Fruit fly (Drosophila melanogaster) whole organism, adult: Measurements from ENCODE around the gene Pvf2.

Experiments
- CG11617 ChIP-seq: fragments of 200-800 bp; sonication (Bioruptor generic); optimal IDR thresholded peaks from 2 replicates; lab custom pipeline; 2017; ENCODE audit warnings: mild to moderate bottlenecking, missing biosample characterization, missing genetic modification reagents, missing genetic modification characterization
- CG12768 ChIP-seq: fragments of 200-800 bp; sonication (Bioruptor generic); optimal IDR thresholded peaks from 2 replicates; lab custom pipeline; 2017; ENCODE audit warnings: missing biosample characterization, missing genetic modification characterization, mild to moderate bottlenecking, moderate library complexity, missing genetic modification reagents
- CG14711 ChIP-seq: fragments of 200-800 bp; sonication (Bioruptor generic); optimal IDR thresholded peaks from 2 replicates; lab custom pipeline; 2018; ENCODE audit warnings: missing biosample characterization, mild to moderate bottlenecking, missing genetic modification characterization, moderate library complexity
- CG1620 ChIP-seq: fragments of 200-800 bp; sonication (Bioruptor generic); optimal IDR thresholded peaks from 2 replicates; lab custom pipeline; 2016; ENCODE audit warnings: missing biosample characterization, missing genetic modification characterization
- CG33017 ChIP-seq: fragments of 200-800 bp; sonication (Bioruptor generic); optimal IDR thresholded peaks from 2 replicates; lab custom pipeline; 2018; ENCODE audit warnings: missing biosample characterization, mild to moderate bottlenecking, missing genetic modification characterization, moderate library complexity
- CG5204 ChIP-seq: fragments of 200-800 bp; sonication (Bioruptor generic); optimal IDR thresholded peaks from 2 replicates; lab custom pipeline; 2016; ENCODE audit warnings: missing biosample characterization, missing genetic modification characterization
- CG7045 ChIP-seq: fragments of 200-800 bp; sonication (Bioruptor generic); optimal IDR thresholded peaks from 2 replicates; lab custom pipeline; 2017; ENCODE audit warnings: missing biosample characterization, mild to moderate bottlenecking, missing genetic modification characterization
- CG7101 ChIP-seq: fragments of 200-800 bp; sonication (Bioruptor generic); optimal IDR thresholded peaks from 2 replicates; lab custom pipeline; 2018; ENCODE audit warnings: missing biosample characterization, mild to moderate bottlenecking, missing genetic modification characterization, moderate library complexity
- Clk ChIP-seq: fragments of 200-800 bp; sonication (Bioruptor generic); optimal IDR thresholded peaks from 2 replicates; lab custom pipeline; 2017; ENCODE audit warnings: missing biosample characterization, missing genetic modification characterization
- Crg-1 ChIP-seq: fragments of 200-800 bp; sonication (Bioruptor generic); optimal IDR thresholded peaks from 2 replicates; lab custom pipeline; 2016; ENCODE audit warnings: missing biosample characterization, missing genetic modification characterization
- Hr96 ChIP-seq: fragments of 200-800 bp; sonication (Bioruptor generic); optimal IDR thresholded peaks from 2 replicates; lab custom pipeline; 2016; ENCODE audit warnings: missing biosample characterization, missing genetic modification characterization
- Mnt ChIP-seq: fragments of 200-800 bp; sonication (Bioruptor generic); optimal IDR thresholded peaks from 2 replicates; lab custom pipeline; 2016; ENCODE audit warnings: missing biosample characterization, mild to moderate bottlenecking, missing genetic modification characterization
- bab1 ChIP-seq: fragments of 200-800 bp; sonication (Bioruptor generic); optimal IDR thresholded peaks from 3 replicates; lab custom pipeline; 2019; ENCODE audit warnings: missing biosample characterization, mild to moderate bottlenecking, missing genetic modification characterization, moderate library complexity
- cic ChIP-seq: fragments of 200-800 bp; sonication (Bioruptor generic); optimal IDR thresholded peaks from 2 replicates; lab custom pipeline; 2017; ENCODE audit warnings: missing biosample characterization, mild to moderate bottlenecking, missing genetic modification characterization, moderate library complexity
- cnc ChIP-seq, 2 experiments: fragments of >200 bp; optimal IDR thresholded peaks; 2 replicates each; lab custom pipeline; 2017
- kay ChIP-seq: fragments of 200-800 bp; sonication (Bioruptor generic); peaks from one replicate; lab custom pipeline; 2016; ENCODE audit warnings: missing biosample characterization, missing genetic modification characterization, borderline replicate concordance
- ovo ChIP-seq: fragments of 200-800 bp; sonication (Bioruptor generic); optimal IDR thresholded peaks from 2 replicates; lab custom pipeline; 2016; ENCODE audit warnings: missing biosample characterization, missing genetic modification characterization
- pad ChIP-seq: fragments of 200-800 bp; sonication (Bioruptor generic); optimal IDR thresholded peaks from 3 replicates; lab custom pipeline; 2017; ENCODE audit warnings: missing biosample characterization, missing genetic modification characterization, mild to moderate bottlenecking, moderate library complexity, missing genetic modification reagents
- tj ChIP-seq: fragments of 200-800 bp; sonication (Bioruptor generic); optimal IDR thresholded peaks from 3 replicates; lab custom pipeline; 2017; ENCODE audit warnings: missing biosample characterization, mild to moderate bottlenecking, missing genetic modification characterization, moderate library complexity
- toe ChIP-seq: fragments of 200-800 bp; sonication (Bioruptor generic); optimal IDR thresholded peaks from 2 replicates; lab custom pipeline; 2016; ENCODE audit warnings: missing biosample characterization, missing genetic modification characterization

Pvf2 gene

dm6 chr2L:7042150-7042811, 42.2 kb downstream of the Pvf2 start:
- TF ChIP-seq CG5204 (no peak), Crg-1 (GFP tag; lab: Kevin White, UChicago) (peak; percentile 92), CG7101 (tag; lab: Kevin White, UChicago) (peak; percentile 78), CG1620 (GFP tag; lab: Kevin White, UChicago) (peak; percentile 74), CG14711 (tag; lab: Kevin White, UChicago) (peak; percentile 33), CG11617 (GFP tag; lab: Kevin White, UChicago) (peak; percentile 57), pad (GFP tag; lab: Kevin White, UChicago) (peak; percentile 67), CG7045 (peak; percentile 40), tj (GFP tag; lab: Kevin White, UChicago) (peak; percentile 65), cnc (optimal IDR thresholded peaks at IDR 0.05; lab: Kevin White, UChicago) (no peak), Hr96 (GFP tag; lab: Kevin White, UChicago) (peak; percentile 11), Mnt (GFP tag; lab: Kevin White, UChicago) (peak; percentile 96), CG12768 (peak; percentile 4), CG33017 (peak; percentile 20), Clk (peak; percentile 63), toe (GFP tag; lab: Kevin White, UChicago) (no peak), bab1 (peak; percentile 81), cic (peak; percentile 84), kay (GFP tag; lab: Kevin White, UChicago) (no peak), ovo (GFP tag; lab: Kevin White, UChicago) (peak; percentile 59)

dm6 chr2L:7039342-7039684, 45.1 kb downstream of the Pvf2 start:
- TF ChIP-seq kay (GFP tag; lab: Kevin White, UChicago) (peak; percentile 62), Mnt (GFP tag; lab: Kevin White, UChicago) (peak; percentile 28), bab1 (peak; percentile 43), CG5204 (no peak), CG11617 (GFP tag; lab: Kevin White, UChicago) (peak; percentile 66), tj (GFP tag; lab: Kevin White, UChicago) (peak; percentile 41), CG12768 (peak; percentile 52), CG33017 (peak; percentile 54), Crg-1 (GFP tag; lab: Kevin White, UChicago) (peak; percentile 47), CG7045 (no peak), pad (GFP tag; lab: Kevin White, UChicago) (no peak), Hr96 (GFP tag; lab: Kevin White, UChicago) (no peak), CG1620 (GFP tag; lab: Kevin White, UChicago) (no peak), Clk (no peak), CG14711 (tag; lab: Kevin White, UChicago) (peak; percentile 26), toe (GFP tag; lab: Kevin White, UChicago) (no peak), cnc (optimal IDR thresholded peaks at IDR 0.05; lab: Kevin White, UChicago) (no peak), CG7101 (tag; lab: Kevin White, UChicago) (peak; percentile 57), ovo (GFP tag; lab: Kevin White, UChicago) (no peak), cic (no peak)

dm6 chr2L:7038404-7039341, 45.8 kb downstream of the Pvf2 start:
- TF ChIP-seq cic (peak; percentile 1), ovo (GFP tag; lab: Kevin White, UChicago) (peak; percentile 50), kay (GFP tag; lab: Kevin White, UChicago) (no peak)

dm6 chr2L:7037773-7038327, 46.6 kb downstream of the Pvf2 start, which contains the start of gene milt:
TSS of gene milt (plus strand) at chr2L:7037823.
- peak; percentile 10 for TF ChIP-seq pad (GFP tag; lab: Kevin White, UChicago)
- TF ChIP-seq toe (GFP tag; lab: Kevin White, UChicago): no peak
- no peak for TF ChIP-seq bab1
- TF ChIP-seq Mnt (GFP tag; lab: Kevin White, UChicago): peak; percentile 94
- TF ChIP-seq CG1620 (GFP tag; lab: Kevin White, UChicago): no peak
- TF ChIP-seq CG33017: no peak
- no peak for TF ChIP-seq Hr96 (GFP tag; lab: Kevin White, UChicago)
- no peak for TF ChIP-seq Crg-1 (GFP tag; lab: Kevin White, UChicago)
- TF ChIP-seq CG11617 (GFP tag; lab: Kevin White, UChicago): peak; percentile 29
- TF ChIP-seq CG7101 (tag; lab: Kevin White, UChicago): peak; percentile 16
- no peak for TF ChIP-seq CG14711 (tag; lab: Kevin White, UChicago)
- peak; percentile 45 for TF ChIP-seq tj (GFP tag; lab: Kevin White, UChicago)
- peak; percentile 8 for TF ChIP-seq CG12768
- no peak for TF ChIP-seq ovo (GFP tag; lab: Kevin White, UChicago)
- peak; percentile 48 for TF ChIP-seq cic
- TF ChIP-seq kay (GFP tag; lab: Kevin White, UChicago): peak; percentile 85

dm6 chr2L:7033100-7033675, 51.2 kb downstream of the Pvf2 start:
- TF ChIP-seq CG5204 (no peak), CG12768 (peak; percentile 41), Clk (peak; percentile 33), ovo (GFP tag; lab: Kevin White, UChicago) (peak; percentile 3), CG7101 (tag; lab: Kevin White, UChicago) (peak; percentile 39), kay (GFP tag; lab: Kevin White, UChicago) (peak; percentile 84), Crg-1 (GFP tag; lab: Kevin White, UChicago) (no peak), cic (peak; percentile 79), pad (GFP tag; lab: Kevin White, UChicago) (peak; percentile 14), bab1 (peak; percentile 34), Hr96 (GFP tag; lab: Kevin White, UChicago) (peak; percentile 45), CG1620 (GFP tag; lab: Kevin White, UChicago) (peak; percentile 62), CG14711 (tag; lab: Kevin White, UChicago) (no peak), CG11617 (GFP tag; lab: Kevin White, UChicago) (peak; percentile 64), Mnt (GFP tag; lab: Kevin White, UChicago) (peak; percentile 73), cnc (optimal IDR thresholded peaks at IDR 0.05; lab: Kevin White, UChicago) (no peak), CG33017 (peak; percentile 53), CG7045 (peak; percentile 54), toe (GFP tag; lab: Kevin White, UChicago) (no peak), tj (GFP tag; lab: Kevin White, UChicago) (peak; percentile 40)
